Fruit fly (Drosophila melanogaster) whole organism, prepupa: ENCODE measurements around the gene CG12725.
A peak's percentile ranks its signal among the peaks of the same experiment; 100 is the strongest.

Source experiments
- Blimp-1 ChIP-seq: fragments of 200-800 bp; sonication (Bioruptor generic); optimal IDR thresholded peaks from 3 replicates; lab custom pipeline; 2017; ENCODE audit warnings: missing biosample characterization, missing genetic modification characterization, mild to moderate bottlenecking, moderate library complexity, missing genetic modification reagents
- CG10631 ChIP-seq: fragments of 200-800 bp; sonication (Bioruptor generic); optimal IDR thresholded peaks from 2 replicates; lab custom pipeline; 2016; ENCODE audit warnings: missing biosample characterization, missing genetic modification characterization
- CG10669 ChIP-seq: fragments of 200-800 bp; sonication (Bioruptor generic); optimal IDR thresholded peaks from 3 replicates; lab custom pipeline; 2018; ENCODE audit warnings: missing biosample characterization, mild to moderate bottlenecking, missing genetic modification characterization, moderate library complexity
- CG11294 ChIP-seq: fragments of 200-800 bp; sonication (Bioruptor generic); IDR thresholded peaks from 2 replicates; pipeline ENCODE4 v1.3.6; 2022; ENCODE audit warnings: missing biosample characterization, missing genetic modification characterization
- CG11762 ChIP-seq: fragments of 200-800 bp; sonication (Bioruptor generic); optimal IDR thresholded peaks from 3 replicates; lab custom pipeline; 2016; ENCODE audit warnings: missing biosample characterization, missing genetic modification characterization; ENCODE audit not compliant: insufficient read depth
- CG11902 ChIP-seq: fragments of 200-800 bp; sonication (Bioruptor generic); optimal IDR thresholded peaks from 3 replicates; lab custom pipeline; 2016; ENCODE audit warnings: missing biosample characterization, missing genetic modification characterization
- CG16779 ChIP-seq: fragments of 200-800 bp; sonication (Bioruptor generic); optimal IDR thresholded peaks from 3 replicates; lab custom pipeline; 2017; ENCODE audit warnings: missing biosample characterization, mild to moderate bottlenecking, missing genetic modification characterization
- CG3032 ChIP-seq: fragments of 200-800 bp; optimal IDR thresholded peaks from 2 replicates; lab custom pipeline; 2019; ENCODE audit warnings: missing biosample characterization, mild to moderate bottlenecking, missing genetic modification characterization, moderate library complexity
- CG31627 ChIP-seq: fragments of 200-800 bp; sonication (Bioruptor generic); optimal IDR thresholded peaks from 3 replicates; lab custom pipeline; 2016; ENCODE audit warnings: missing biosample characterization, missing genetic modification characterization
- CG32006 ChIP-seq: fragments of 200-800 bp; sonication (Bioruptor generic); optimal IDR thresholded peaks from 3 replicates; lab custom pipeline; 2017; ENCODE audit warnings: missing biosample characterization, mild to moderate bottlenecking, missing genetic modification characterization
- CG34406 ChIP-seq: fragments of 200-800 bp; sonication (Bioruptor generic); optimal IDR thresholded peaks from 3 replicates; lab custom pipeline; 2016; ENCODE audit warnings: missing biosample characterization, missing genetic modification characterization
- CG6163 ChIP-seq: fragments of 200-800 bp; sonication (Bioruptor generic); IDR thresholded peaks from 3 replicates; pipeline ENCODE4 v1.3.6; 2022; ENCODE audit warnings: missing biosample characterization, missing genetic modification characterization
- CG6276 ChIP-seq: fragments of 200-800 bp; sonication (Bioruptor generic); optimal IDR thresholded peaks from 2 replicates; lab custom pipeline; 2017; ENCODE audit warnings: missing biosample characterization, mild to moderate bottlenecking, missing genetic modification characterization
- CG6792 ChIP-seq: fragments of 200-800 bp; sonication (Bioruptor generic); optimal IDR thresholded peaks from 3 replicates; lab custom pipeline; 2016; ENCODE audit warnings: missing biosample characterization, missing genetic modification characterization
- CG6854 ChIP-seq: fragments of 200-800 bp; sonication (Bioruptor generic); optimal IDR thresholded peaks from 2 replicates; lab custom pipeline; 2017; ENCODE audit warnings: missing biosample characterization, mild to moderate bottlenecking, missing genetic modification characterization
- CG7368 ChIP-seq: fragments of 200-800 bp; sonication (Bioruptor generic); optimal IDR thresholded peaks from 3 replicates; lab custom pipeline; 2016; ENCODE audit warnings: missing biosample characterization, missing genetic modification characterization
- CG8119 ChIP-seq: fragments of 200-800 bp; sonication (Bioruptor generic); IDR thresholded peaks from 3 replicates; pipeline ENCODE4 v1.3.6; 2022; ENCODE audit warnings: missing biosample characterization, missing genetic modification characterization
- CG8632 ChIP-seq: fragments of 200-800 bp; sonication (Bioruptor generic); optimal IDR thresholded peaks from 3 replicates; lab custom pipeline; 2016; ENCODE audit warnings: missing biosample characterization, missing genetic modification characterization
- CG9139 ChIP-seq: fragments of 200-800 bp; sonication (Bioruptor generic); optimal IDR thresholded peaks from 3 replicates; lab custom pipeline; 2017; ENCODE audit warnings: missing biosample characterization, mild to moderate bottlenecking, missing genetic modification characterization
- Eip75B ChIP-seq: fragments of 200-800 bp; sonication (Bioruptor generic); optimal IDR thresholded peaks from 3 replicates; lab custom pipeline; 2016; ENCODE audit warnings: missing biosample characterization, missing genetic modification characterization
- Eip78C ChIP-seq: fragments of 200-800 bp; sonication (Bioruptor generic); peaks from one replicate; lab custom pipeline; 2016; ENCODE audit warnings: missing biosample characterization, missing genetic modification characterization
- Eip93F ChIP-seq: fragments of 200-800 bp; sonication (Bioruptor generic); optimal IDR thresholded peaks from 2 replicates; lab custom pipeline; 2016; ENCODE audit warnings: missing biosample characterization, mild to moderate bottlenecking, missing genetic modification characterization
- Ets21C ChIP-seq: fragments of 200-800 bp; sonication (Bioruptor generic); optimal IDR thresholded peaks from 3 replicates; lab custom pipeline; 2016; ENCODE audit warnings: missing biosample characterization, missing genetic modification characterization
- Gug ChIP-seq: fragments of 200-800 bp; sonication (Bioruptor generic); IDR thresholded peaks from 2 replicates; pipeline ENCODE4 v1.3.6; 2022; ENCODE audit warnings: missing biosample characterization, missing genetic modification characterization
- Hr4 ChIP-seq: fragments of 200-800 bp; sonication (Bioruptor generic); optimal IDR thresholded peaks from 3 replicates; lab custom pipeline; 2016; ENCODE audit warnings: missing biosample characterization, missing genetic modification characterization
- Lpt ChIP-seq: fragments of 200-800 bp; sonication (Bioruptor generic); optimal IDR thresholded peaks from 3 replicates; lab custom pipeline; 2016; ENCODE audit warnings: missing biosample characterization, missing genetic modification characterization
- Met ChIP-seq: fragments of 200-800 bp; sonication (Bioruptor generic); optimal IDR thresholded peaks from 3 replicates; lab custom pipeline; 2016; ENCODE audit warnings: missing biosample characterization, missing genetic modification characterization
- Smox ChIP-seq: fragments of 200-800 bp; sonication (Bioruptor generic); optimal IDR thresholded peaks from 3 replicates; lab custom pipeline; 2016; ENCODE audit warnings: missing biosample characterization, missing genetic modification characterization
- Sox14 ChIP-seq: fragments of 200-800 bp; sonication (Bioruptor generic); optimal IDR thresholded peaks from 3 replicates; lab custom pipeline; 2016; ENCODE audit warnings: missing biosample characterization, missing genetic modification characterization
- Sox15 ChIP-seq: fragments of 200-800 bp; sonication (Bioruptor generic); optimal IDR thresholded peaks from 3 replicates; lab custom pipeline; 2016; ENCODE audit warnings: missing biosample characterization, missing genetic modification characterization
- achi ChIP-seq: fragments of 200-800 bp; sonication (Bioruptor generic); optimal IDR thresholded peaks from 3 replicates; lab custom pipeline; 2016; ENCODE audit warnings: missing biosample characterization, missing genetic modification characterization
- acj6 ChIP-seq: fragments of 200-800 bp; sonication (Bioruptor generic); optimal IDR thresholded peaks from 3 replicates; lab custom pipeline; 2016; ENCODE audit warnings: missing biosample characterization, missing genetic modification characterization
- dac ChIP-seq: fragments of 200-800 bp; sonication (Bioruptor generic); optimal IDR thresholded peaks from 2 replicates; lab custom pipeline; 2017; ENCODE audit warnings: missing biosample characterization, mild to moderate bottlenecking, missing genetic modification characterization
- dsx ChIP-seq: fragments of 200-800 bp; optimal IDR thresholded peaks from 3 replicates; lab custom pipeline; 2019; ENCODE audit warnings: missing biosample characterization, mild to moderate bottlenecking, missing genetic modification characterization, moderate library complexity; ENCODE audit not compliant: poor library complexity, severe bottlenecking
- eg ChIP-seq: fragments of 200-800 bp; sonication (Bioruptor generic); IDR thresholded peaks from 3 replicates; pipeline ENCODE4 v1.3.6; 2022; ENCODE audit warnings: missing biosample characterization, missing genetic modification characterization
- fd59A ChIP-seq: fragments of 200-800 bp; sonication (Bioruptor generic); optimal IDR thresholded peaks from 2 replicates; lab custom pipeline; 2017; ENCODE audit warnings: missing biosample characterization, mild to moderate bottlenecking, missing genetic modification characterization, missing genetic modification reagents
- fd85E ChIP-seq: fragments of 200-800 bp; sonication (Bioruptor generic); optimal IDR thresholded peaks from 3 replicates; lab custom pipeline; 2016; ENCODE audit warnings: missing biosample characterization, missing genetic modification characterization
- fkh ChIP-seq: fragments of 200-800 bp; sonication (Bioruptor generic); optimal IDR thresholded peaks from 3 replicates; lab custom pipeline; 2017; ENCODE audit warnings: missing biosample characterization, mild to moderate bottlenecking, missing genetic modification characterization, moderate library complexity
- lz ChIP-seq: fragments of 200-800 bp; sonication (Bioruptor generic); optimal IDR thresholded peaks from 3 replicates; lab custom pipeline; 2016; ENCODE audit warnings: missing biosample characterization, missing genetic modification characterization
- net ChIP-seq: fragments of 200-800 bp; sonication (Bioruptor generic); optimal IDR thresholded peaks from 3 replicates; lab custom pipeline; 2016; ENCODE audit warnings: missing biosample characterization, missing genetic modification characterization
- salr ChIP-seq, 2 experiments: fragments of 200-800 bp; sonication (Bioruptor generic); optimal IDR thresholded peaks; 3 replicates each; lab custom pipeline; 2016 to 2018; ENCODE audit warnings: missing biosample characterization in 2 of 2, missing genetic modification characterization in 2 of 2, mild to moderate bottlenecking in 1 of 2
- spab ChIP-seq: fragments of 200-800 bp; sonication (Bioruptor generic); optimal IDR thresholded peaks from 2 replicates; lab custom pipeline; 2017; ENCODE audit warnings: missing biosample characterization, mild to moderate bottlenecking, missing genetic modification characterization, missing genetic modification reagents
- svp ChIP-seq: fragments of 200-800 bp; sonication (Bioruptor generic); peaks from one replicate; lab custom pipeline; 2016; ENCODE audit warnings: missing biosample characterization, missing genetic modification characterization
- topi ChIP-seq: fragments of 200-800 bp; sonication (Bioruptor generic); optimal IDR thresholded peaks from 3 replicates; lab custom pipeline; 2016; ENCODE audit warnings: missing biosample characterization, missing genetic modification characterization
- vri ChIP-seq: fragments of 200-800 bp; sonication (Bioruptor generic); optimal IDR thresholded peaks from 3 replicates; lab custom pipeline; 2016; ENCODE audit warnings: missing biosample characterization, mild to moderate bottlenecking, missing genetic modification characterization

CG12725 gene

dm6 chrX:13383770-13384169, 18.9 kb downstream of the CG12725 start (continued):
- peak; percentile 2 for TF ChIP-seq CG11762 (GFP tag; lab: Kevin White, UChicago)
- peak; percentile 27 for TF ChIP-seq CG11902 (GFP tag; lab: Kevin White, UChicago)
- TF ChIP-seq salr (GFP tag; optimal IDR thresholded peaks at IDR 0.05; lab: Kevin White, UChicago): peak; percentile 16 to 26
- peak; percentile 75 for TF ChIP-seq Eip78C (GFP tag; lab: Kevin White, UChicago)
- TF ChIP-seq lz (GFP tag; lab: Kevin White, UChicago): peak; percentile 72
- TF ChIP-seq Lpt (GFP tag; lab: Kevin White, UChicago): peak; percentile 62
- TF ChIP-seq CG10669 (GFP tag; lab: Kevin White, UChicago): peak; percentile 41
- TF ChIP-seq CG34406: peak; percentile 53
- peak; percentile 45 for TF ChIP-seq Eip75B (GFP tag; lab: Kevin White, UChicago)
- no peak for TF ChIP-seq Eip93F (GFP tag; lab: Kevin White, UChicago)
- TF ChIP-seq acj6 (GFP tag; lab: Kevin White, UChicago): peak; percentile 64
- peak; percentile 49 for TF ChIP-seq achi (GFP tag; lab: Kevin White, UChicago)
- peak; percentile 52 for TF ChIP-seq Ets21C (GFP tag; lab: Kevin White, UChicago)
- peak; percentile 18 for TF ChIP-seq CG6276 (GFP tag; lab: Kevin White, UChicago)
- TF ChIP-seq vri (GFP tag; lab: Kevin White, UChicago): peak; percentile 68
- peak; percentile 77 for TF ChIP-seq fkh (GFP tag; lab: Kevin White, UChicago)
- peak; percentile 83 for TF ChIP-seq svp (GFP tag; lab: Kevin White, UChicago)
- TF ChIP-seq spab (GFP tag; lab: Kevin White, UChicago): no peak
- TF ChIP-seq CG8632: peak; percentile 42
- peak; percentile 77 for TF ChIP-seq net
- peak; percentile 71 for TF ChIP-seq CG31627 (GFP tag; lab: Kevin White, UChicago)
- peak; percentile 40; the same call in 1 of the 3 replicates for TF ChIP-seq CG8119 (GFP tag; lab: Robert Waterston, UW)
- peak; percentile 43 for TF ChIP-seq dsx
- no peak for TF ChIP-seq fd59A (GFP tag; lab: Kevin White, UChicago)
- TF ChIP-seq Blimp-1 (GFP tag; lab: Kevin White, UChicago): no peak
- TF ChIP-seq Sox15 (GFP tag; lab: Kevin White, UChicago): no peak
- TF ChIP-seq, all 60 proteins: peak for 51

- TF ChIP-seq Smox (peak; percentile 37), fd59A (GFP tag; lab: Kevin White, UChicago) (peak; percentile 32), CG7368 (GFP tag; lab: Kevin White, UChicago) (peak; percentile 37), CG6163 (peak; percentile 68), acj6 (GFP tag; lab: Kevin White, UChicago) (peak; percentile 67), CG10669 (GFP tag; lab: Kevin White, UChicago) (peak; percentile 61), lz (GFP tag; lab: Kevin White, UChicago) (peak; percentile 13), Sox15 (GFP tag; lab: Kevin White, UChicago) (peak; percentile 16), CG11902 (GFP tag; lab: Kevin White, UChicago) (no peak), CG6854 (GFP tag; lab: Kevin White, UChicago) (no peak), vri (GFP tag; lab: Kevin White, UChicago) (peak; percentile 16), salr (GFP tag; optimal IDR thresholded peaks at IDR 0.05; lab: Kevin White, UChicago) (peak in 1 of 2 experiments; percentile 15), CG6792 (peak; percentile 36), Blimp-1 (GFP tag; lab: Kevin White, UChicago) (no peak), spab (GFP tag; lab: Kevin White, UChicago) (peak; percentile 32), CG16779 (tag; lab: Kevin White, UChicago) (peak; percentile 21), CG31627 (GFP tag; lab: Kevin White, UChicago) (peak; percentile 35), CG32006 (peak; percentile 61), CG9139 (GFP tag; lab: Kevin White, UChicago) (no peak), fd85E (GFP tag; lab: Kevin White, UChicago) (no peak), Met (GFP tag; lab: Kevin White, UChicago) (peak; percentile 47), Eip78C (GFP tag; lab: Kevin White, UChicago) (peak; percentile 88), fkh (GFP tag; lab: Kevin White, UChicago) (no peak), CG6276 (GFP tag; lab: Kevin White, UChicago) (peak; percentile 34), svp (GFP tag; lab: Kevin White, UChicago) (peak; percentile 22), Sox14 (GFP tag; lab: Kevin White, UChicago) (peak; percentile 44), dac (GFP tag; lab: Kevin White, UChicago) (peak; percentile 14), Eip93F (GFP tag; lab: Kevin White, UChicago) (no peak), topi (peak; percentile 31), eg (GFP tag; lab: Robert Waterston, UW) (peak; percentile 47; the same call in 1 of the 3 replicates), CG34406 (peak; percentile 22), CG11762 (GFP tag; lab: Kevin White, UChicago) (peak; percentile 15), CG8632 (peak; percentile 52), Eip75B (GFP tag; lab: Kevin White, UChicago) (peak; percentile 51), Gug (GFP tag; lab: Robert Waterston, UW) (peak; percentile 48; the same call in 1 of the 2 replicates), Lpt (GFP tag; lab: Kevin White, UChicago) (peak; percentile 51), Hr4 (GFP tag; lab: Kevin White, UChicago) (peak; percentile 55), CG10631 (GFP tag; lab: Kevin White, UChicago) (peak; percentile 56), CG3032 (tag; lab: Kevin White, UChicago) (peak; percentile 46), CG11294 (no peak)
Observed at dm6 chrX:13376520-13376919, 26.1 kb downstream of the CG12725 start.
